Fruit fly (Drosophila melanogaster) whole organism, embryonic: ENCODE data around the gene CG6034.
A peak's percentile ranks its signal among the peaks of the same experiment; 100 is the strongest.

Source experiments
- CG10959 ChIP-seq: fragments of 200-800 bp; sonication (Bioruptor generic); IDR thresholded peaks from 2 replicates; pipeline ENCODE4 v1.3.6; 2022; ENCODE audit warnings: missing biosample characterization, missing genetic modification characterization
- CG11398 ChIP-seq: fragments of 200-800 bp; sonication (Bioruptor generic); optimal IDR thresholded peaks from 2 replicates; lab custom pipeline; 2016; ENCODE audit warnings: missing biosample characterization, missing genetic modification characterization
- CG11456 ChIP-seq: fragments of 200-800 bp; sonication (Bioruptor generic); IDR thresholded peaks from 3 replicates; pipeline ENCODE4 v1.3.6; 2022; ENCODE audit warnings: missing biosample characterization, missing genetic modification characterization
- CG11695 ChIP-seq: fragments of 200-800 bp; sonication (Bioruptor generic); IDR thresholded peaks from 3 replicates; pipeline ENCODE4 v1.3.6; 2022; ENCODE audit warnings: missing biosample characterization, missing genetic modification characterization
- CG12744 ChIP-seq: fragments of 200-800 bp; sonication (Bioruptor generic); optimal IDR thresholded peaks from 2 replicates; lab custom pipeline; 2016; ENCODE audit warnings: missing biosample characterization, missing genetic modification characterization
- CG13287 ChIP-seq: fragments of 200-800 bp; sonication (Bioruptor generic); IDR thresholded peaks from 2 replicates; pipeline ENCODE4 v1.3.6; 2022; ENCODE audit warnings: missing biosample characterization, missing genetic modification characterization; ENCODE audit not compliant: partially characterized antibody
- CG14667 ChIP-seq: fragments of 200-800 bp; sonication (Bioruptor generic); IDR thresholded peaks from 2 replicates; pipeline ENCODE4 v1.3.6; 2022; ENCODE audit warnings: missing biosample characterization, missing genetic modification characterization
- CG14710 ChIP-seq: fragments of 200-800 bp; sonication (Bioruptor generic); optimal IDR thresholded peaks from 3 replicates; lab custom pipeline; 2019; ENCODE audit warnings: missing biosample characterization, mild to moderate bottlenecking, missing genetic modification characterization, moderate library complexity
- CG14860 ChIP-seq: fragments of 200-800 bp; sonication (Bioruptor generic); IDR thresholded peaks from 3 replicates; pipeline ENCODE4 v1.3.6; 2022; ENCODE audit warnings: missing biosample characterization, missing genetic modification characterization; ENCODE audit not compliant: partially characterized antibody
- CG1529 ChIP-seq: fragments of 200-800 bp; sonication (Bioruptor generic); optimal IDR thresholded peaks from 3 replicates; lab custom pipeline; 2018; ENCODE audit warnings: missing biosample characterization, missing genetic modification characterization
- CG15696 ChIP-seq: fragments of 200-800 bp; sonication (Bioruptor generic); optimal IDR thresholded peaks from 2 replicates; lab custom pipeline; 2019; ENCODE audit warnings: missing biosample characterization, mild to moderate bottlenecking, missing genetic modification characterization, moderate library complexity
- CG1603 ChIP-seq: fragments of 200-800 bp; sonication (Bioruptor generic); optimal IDR thresholded peaks from 2 replicates; lab custom pipeline; 2019; ENCODE audit warnings: missing biosample characterization, mild to moderate bottlenecking, missing genetic modification characterization, moderate library complexity
- CG2116 ChIP-seq: fragments of 200-800 bp; sonication (Bioruptor generic); optimal IDR thresholded peaks from 3 replicates; lab custom pipeline; 2018; ENCODE audit warnings: missing biosample characterization, mild to moderate bottlenecking, missing genetic modification characterization
- CG2889 ChIP-seq: fragments of 200-800 bp; sonication (Bioruptor generic); IDR thresholded peaks from 3 replicates; pipeline ENCODE4 v1.3.6; 2022; ENCODE audit warnings: missing biosample characterization, missing genetic modification characterization
- CG30431 ChIP-seq: fragments of 200-800 bp; sonication (Bioruptor generic); optimal IDR thresholded peaks from 2 replicates; lab custom pipeline; 2017; ENCODE audit warnings: missing biosample characterization, missing genetic modification characterization
- CG3065 ChIP-seq: fragments of 200-800 bp; sonication (Bioruptor generic); optimal IDR thresholded peaks from 2 replicates; lab custom pipeline; 2016; ENCODE audit warnings: missing biosample characterization, missing genetic modification characterization
- CG3163 ChIP-seq: fragments of 200-800 bp; sonication (Bioruptor generic); optimal IDR thresholded peaks from 3 replicates; lab custom pipeline; 2016; ENCODE audit warnings: missing biosample characterization, missing genetic modification characterization
- CG3726 ChIP-seq: fragments of 200-800 bp; sonication (Bioruptor generic); IDR thresholded peaks from 3 replicates; pipeline ENCODE4, ENCODE4 v1.3.6; 2022; ENCODE audit warnings: missing biosample characterization, missing genetic modification characterization
- CG6683 ChIP-seq: fragments of 200-800 bp; sonication (Bioruptor generic); optimal IDR thresholded peaks from 2 replicates; lab custom pipeline; 2017; ENCODE audit warnings: missing biosample characterization, mild to moderate bottlenecking, missing genetic modification characterization, missing genetic modification reagents
- CG7372 ChIP-seq: fragments of 200-800 bp; sonication (Bioruptor generic); IDR thresholded peaks from 2 replicates; pipeline ENCODE4 v1.3.6; 2022; ENCODE audit warnings: missing biosample characterization, missing genetic modification characterization
- CG9876 ChIP-seq: fragments of 200-800 bp; sonication (Bioruptor generic); optimal IDR thresholded peaks from 2 replicates; lab custom pipeline; 2016; ENCODE audit warnings: missing biosample characterization, missing genetic modification characterization
- CoRest ChIP-seq: fragments of 200-800 bp; sonication (Bioruptor generic); optimal IDR thresholded peaks from 3 replicates; lab custom pipeline; 2018; ENCODE audit warnings: missing biosample characterization, mild to moderate bottlenecking, missing genetic modification characterization, moderate library complexity
- Dbx ChIP-seq: fragments of 200-800 bp; sonication (Bioruptor generic); IDR thresholded peaks from 3 replicates; pipeline ENCODE4 v1.3.6; 2022; ENCODE audit warnings: missing biosample characterization, missing genetic modification characterization
- Dref ChIP-seq: fragments of 200-800 bp; sonication (Bioruptor generic); IDR thresholded peaks from 2 replicates; pipeline ENCODE4 v1.3.6; 2022; ENCODE audit warnings: missing biosample characterization, missing genetic modification characterization
- E2f2 ChIP-seq: fragments of 200-800 bp; sonication (Bioruptor generic); IDR thresholded peaks from 2 replicates; pipeline ENCODE4 v1.3.6; 2022; ENCODE audit warnings: missing biosample characterization, missing genetic modification characterization
- Fer2 ChIP-seq: fragments of 200-800 bp; sonication (Bioruptor generic); optimal IDR thresholded peaks from 2 replicates; lab custom pipeline; 2018; ENCODE audit warnings: missing biosample characterization, mild to moderate bottlenecking, missing genetic modification characterization, moderate library complexity
- H2.0 ChIP-seq: fragments of 200-800 bp; sonication (Bioruptor generic); IDR thresholded peaks from 2 replicates; pipeline ENCODE4 v1.3.6; 2022; ENCODE audit warnings: missing biosample characterization, missing genetic modification characterization
- Hr3 ChIP-seq: fragments of 200-800 bp; sonication (Bioruptor generic); optimal IDR thresholded peaks from 3 replicates; lab custom pipeline; 2016; ENCODE audit warnings: missing biosample characterization, missing genetic modification characterization
- Hsf ChIP-seq: fragments of 200-800 bp; sonication (Bioruptor generic); optimal IDR thresholded peaks from 3 replicates; lab custom pipeline; 2016; ENCODE audit warnings: missing biosample characterization, missing genetic modification characterization
- Lim3 ChIP-seq: fragments of 200-800 bp; sonication (Bioruptor generic); IDR thresholded peaks from 2 replicates; pipeline ENCODE4 v1.3.6; 2022; ENCODE audit warnings: missing biosample characterization, missing genetic modification characterization
- Meics ChIP-seq: fragments of 200-800 bp; sonication (Bioruptor generic); optimal IDR thresholded peaks from 2 replicates; lab custom pipeline; 2017; ENCODE audit warnings: missing biosample characterization, mild to moderate bottlenecking, missing genetic modification characterization
- NK7.1 ChIP-seq: fragments of 200-800 bp; sonication (Bioruptor generic); optimal IDR thresholded peaks from 3 replicates; lab custom pipeline; 2016; ENCODE audit warnings: missing biosample characterization, missing genetic modification characterization
- Pdp1 ChIP-seq, 2 experiments: fragments of 200-800 bp; sonication (Bioruptor generic); optimal IDR thresholded peaks; 3 replicates each; lab custom pipeline; 2016; ENCODE audit warnings: missing biosample characterization in 2 of 2, missing genetic modification characterization in 2 of 2, mild to moderate bottlenecking in 1 of 2, moderate library complexity in 1 of 2
- Ssrp ChIP-seq: fragments of 200-800 bp; sonication (Bioruptor generic); optimal IDR thresholded peaks from 2 replicates; lab custom pipeline; 2018; ENCODE audit warnings: missing biosample characterization, mild to moderate bottlenecking, missing genetic modification characterization, moderate library complexity
- ash1 ChIP-seq: fragments of 200-800 bp; sonication (Bioruptor generic); optimal IDR thresholded peaks from 2 replicates; lab custom pipeline; 2018; ENCODE audit warnings: missing biosample characterization, mild to moderate bottlenecking, missing genetic modification characterization
- ato ChIP-seq: fragments of 200-800 bp; sonication (Bioruptor generic); IDR thresholded peaks from 2 replicates; pipeline ENCODE4 v1.3.6; 2022; ENCODE audit warnings: missing biosample characterization, missing genetic modification characterization; ENCODE audit not compliant: partially characterized antibody
- bowl ChIP-seq: fragments of 200-800 bp; sonication (Bioruptor generic); IDR thresholded peaks from 2 replicates; pipeline ENCODE4 v1.3.6; 2022; ENCODE audit warnings: missing biosample characterization, missing genetic modification characterization
- corto ChIP-seq: fragments of 200-800 bp; sonication (Bioruptor generic); optimal IDR thresholded peaks from 2 replicates; lab custom pipeline; 2016; ENCODE audit warnings: missing biosample characterization, mild to moderate bottlenecking, missing genetic modification characterization, moderate library complexity
- fd3F ChIP-seq: fragments of 200-800 bp; sonication (Bioruptor generic); optimal IDR thresholded peaks from 2 replicates; lab custom pipeline; 2018; ENCODE audit warnings: missing biosample characterization, mild to moderate bottlenecking, missing genetic modification characterization, moderate library complexity
- fru ChIP-seq: fragments of >200 bp; optimal IDR thresholded peaks from 2 replicates; lab custom pipeline; 2017
- fu2 ChIP-seq: fragments of 200-800 bp; sonication (Bioruptor generic); optimal IDR thresholded peaks from 2 replicates; lab custom pipeline; 2016; ENCODE audit warnings: missing biosample characterization, missing genetic modification characterization
- h ChIP-seq: fragments of >200 bp; optimal IDR thresholded peaks from 2 replicates; lab custom pipeline; 2017
- kni ChIP-seq: fragments of 200-800 bp; sonication (Bioruptor generic); optimal IDR thresholded peaks from 3 replicates; lab custom pipeline; 2017; ENCODE audit warnings: mild to moderate bottlenecking, missing biosample characterization, missing genetic modification reagents, missing genetic modification characterization
- lola ChIP-seq, 3 experiments: fragments of >200 bp in 2 of 3; fragments of 200-800 bp in 1 of 3; sonication (Bioruptor generic) in 1 of 3; optimal IDR thresholded peaks; 2 replicates each; lab custom pipeline; 2017 to 2019; ENCODE audit warnings: missing biosample characterization in 3 of 3, missing genetic modification characterization in 3 of 3, mild to moderate bottlenecking in 1 of 3, moderate library complexity in 1 of 3
- odd ChIP-seq: fragments of 200-800 bp; sonication (Bioruptor generic); optimal IDR thresholded peaks from 2 replicates; lab custom pipeline; 2017; ENCODE audit warnings: missing biosample characterization, mild to moderate bottlenecking, missing genetic modification characterization
- pb ChIP-seq: fragments of 200-800 bp; sonication (Bioruptor generic); optimal IDR thresholded peaks from 3 replicates; lab custom pipeline; 2016; ENCODE audit warnings: missing biosample characterization, missing genetic modification characterization
- pho ChIP-seq: fragments of 200-800 bp; sonication (Bioruptor generic); optimal IDR thresholded peaks from 2 replicates; lab custom pipeline; 2016; ENCODE audit warnings: missing biosample characterization, missing genetic modification characterization
- sd ChIP-seq: fragments of 200-800 bp; sonication (Bioruptor generic); optimal IDR thresholded peaks from 3 replicates; lab custom pipeline; 2018; ENCODE audit warnings: missing biosample characterization, mild to moderate bottlenecking, missing genetic modification characterization, moderate library complexity
- ssp ChIP-seq: fragments of 200-800 bp; sonication (Bioruptor generic); IDR thresholded peaks from 2 replicates; pipeline ENCODE4 v1.3.6; 2022; ENCODE audit warnings: missing biosample characterization, missing genetic modification characterization
- stc ChIP-seq: fragments of 200-800 bp; sonication (Bioruptor generic); IDR thresholded peaks from 2 replicates; pipeline ENCODE4 v1.3.6; 2022; ENCODE audit warnings: missing biosample characterization, missing genetic modification characterization
- tll ChIP-seq, 2 experiments: fragments of 200-800 bp in 1 of 2; fragments of >200 bp in 1 of 2; sonication (Bioruptor generic) in 1 of 2; optimal IDR thresholded peaks; 2 replicates each; lab custom pipeline; 2017 to 2019; ENCODE audit warnings: missing biosample characterization in 2 of 2, missing genetic modification characterization in 2 of 2, mild to moderate bottlenecking in 1 of 2, moderate library complexity in 1 of 2
- zfh1 ChIP-seq: fragments of 200-800 bp; sonication (Bioruptor generic); IDR thresholded peaks from 3 replicates; pipeline ENCODE4 v1.3.6; 2022; ENCODE audit warnings: missing biosample characterization, missing genetic modification characterization
- zfh2 ChIP-seq: fragments of 200-800 bp; sonication (Bioruptor generic); optimal IDR thresholded peaks from 2 replicates; lab custom pipeline; 2016; ENCODE audit warnings: missing biosample characterization, missing genetic modification characterization

Gene CG6034

dm6 chr3L:17740471-17740870, 6.2 kb downstream of the CG6034 start, which contains the start of gene CG7460 (continued):
- no peak; the same call in 1 of the 2 replicates for TF ChIP-seq ato (GFP tag; lab: Robert Waterston, UW)
- TF ChIP-seq zfh2 (GFP tag; lab: Kevin White, UChicago): no peak
- no peak for TF ChIP-seq CG9876 (GFP tag; lab: Kevin White, UChicago)
- no peak for TF ChIP-seq CG12744 (GFP tag; lab: Kevin White, UChicago)
- TF ChIP-seq CG10959 (GFP tag; lab: Robert Waterston, UW): no peak
- TF ChIP-seq odd (GFP tag; lab: Kevin White, UChicago): peak; percentile 45
- no peak for TF ChIP-seq ash1
- TF ChIP-seq Dbx: no peak
- TF ChIP-seq stc (GFP tag; lab: Robert Waterston, UW): no peak; the same call in 1 of the 2 replicates
- no peak for TF ChIP-seq bowl (GFP tag; lab: Robert Waterston, UW)
- no peak for TF ChIP-seq ssp (GFP tag; lab: Robert Waterston, UW)
- TF ChIP-seq Dref (GFP tag; lab: Robert Waterston, UW): no peak
- no peak for TF ChIP-seq fd3F
- TF ChIP-seq CG30431 (GFP tag; lab: Kevin White, UChicago): no peak
- no peak for TF ChIP-seq Fer2 (tag; lab: Kevin White, UChicago)
- TF ChIP-seq Hr3 (GFP tag; lab: Kevin White, UChicago): no peak
- TF ChIP-seq CG14860: no peak
- TF ChIP-seq CG1529 (GFP tag; lab: Kevin White, UChicago): peak; percentile 15
- TF ChIP-seq CG3163 (GFP tag; lab: Kevin White, UChicago): peak; percentile 95
- no peak for TF ChIP-seq pb (GFP tag; lab: Kevin White, UChicago)
- TF ChIP-seq CG11695 (GFP tag; lab: Robert Waterston, UW): no peak
- TF ChIP-seq Pdp1 (GFP tag; optimal IDR thresholded peaks at IDR 0.05; lab: Kevin White, UChicago): no peak
- TF ChIP-seq tll (GFP tag; optimal IDR thresholded peaks at IDR 0.05; lab: Kevin White, UChicago): no peak
- no peak for TF ChIP-seq CG3726 (GFP tag; lab: Robert Waterston, UW)
- no peak for TF ChIP-seq CG6683 (GFP tag; lab: Kevin White, UChicago)
- TF ChIP-seq CG2116 (GFP tag; lab: Kevin White, UChicago): no peak
- TF ChIP-seq Hsf: no peak
- TF ChIP-seq Lim3 (GFP tag; lab: Robert Waterston, UW): no peak
- no peak for TF ChIP-seq CG14710
- no peak for TF ChIP-seq CoRest (tag; lab: Kevin White, UChicago)
- no peak for TF ChIP-seq kni (GFP tag; lab: Kevin White, UChicago)
- TF ChIP-seq CG2889 (GFP tag; lab: Robert Waterston, UW): no peak
- no peak for TF ChIP-seq fu2 (GFP tag; lab: Kevin White, UChicago)
- no peak for TF ChIP-seq CG11456 (GFP tag; lab: Robert Waterston, UW)
- TF ChIP-seq H2.0 (GFP tag; lab: Robert Waterston, UW): no peak
- TF ChIP-seq CG13287 (GFP tag; lab: Robert Waterston, UW): peak; percentile 18; the same call in 1 of the 2 replicates
- no peak for TF ChIP-seq CG1603 (tag; lab: Kevin White, UChicago)
- TF ChIP-seq h (lab: Kevin White, UChicago): no peak
- TF ChIP-seq CG7372 (GFP tag; lab: Robert Waterston, UW): no peak
- TF ChIP-seq sd (tag; lab: Kevin White, UChicago): peak; percentile 52
- no peak for TF ChIP-seq pho
- TF ChIP-seq fru (lab: Kevin White, UChicago): no peak
- TF ChIP-seq CG11398 (GFP tag; lab: Kevin White, UChicago): no peak
- TF ChIP-seq CG15696: no peak
- TF ChIP-seq Meics (GFP tag; lab: Kevin White, UChicago): no peak
- no peak for TF ChIP-seq E2f2 (GFP tag; lab: Robert Waterston, UW)
- no peak for TF ChIP-seq lola (GFP tag; optimal IDR thresholded peaks at IDR 0.05; lab: Kevin White, UChicago)
- TF ChIP-seq zfh1: no peak
- TF ChIP-seq Ssrp (tag; lab: Kevin White, UChicago): no peak
- no peak for TF ChIP-seq CG14667 (GFP tag; lab: Robert Waterston, UW)
- no peak for TF ChIP-seq NK7.1 (GFP tag; lab: Kevin White, UChicago)
- no peak for TF ChIP-seq CG3065 (GFP tag; lab: Kevin White, UChicago)
- TF ChIP-seq corto: no peak
